ENCODE assay signal across 4 fruit fly cellular contexts in the genomic region with DNA sequence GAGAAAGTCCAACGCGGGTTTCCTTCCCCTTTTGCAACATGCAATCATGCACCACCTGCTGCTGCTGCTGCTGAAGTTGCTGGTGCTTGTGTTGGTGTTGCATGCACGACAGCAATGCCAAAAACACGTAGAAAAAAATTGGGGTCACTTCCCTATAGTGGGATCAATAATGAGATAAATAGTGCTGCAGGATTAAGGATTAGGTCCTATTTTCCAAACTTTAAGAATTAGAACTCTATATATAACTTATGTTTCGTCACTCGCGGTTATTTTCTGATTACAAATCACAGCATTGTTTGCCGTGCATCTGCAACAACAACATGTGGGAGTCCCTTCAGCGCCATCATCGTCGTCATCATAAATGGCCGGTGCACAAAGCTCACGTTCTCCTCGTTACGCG.
TF ChIP-seq lines count a peak whose summit lies in the region.

No protein-coding gene starts in this region.

- TF ChIP-seq CTCF in whole organism, embryonic (GFP tag; optimal IDR thresholded peaks at IDR 0.05; lab: Kevin White, UChicago): no peak

TF ChIP-seq in whole organism, embryonic, 481 proteins besides CTCF, POLR2A, EP300 and RAD21:
- peak in 1 of 2 experiments; percentile 49 for TF ChIP-seq bsh (GFP tag; optimal IDR thresholded peaks at IDR 0.05; lab: Kevin White, UChicago)
- peak; percentile 73 for TF ChIP-seq Drgx (GFP tag; IDR thresholded peaks at IDR 0.05; lab: Robert Waterston, UW)
- no peak for TF ChIP-seq Oaz (GFP tag; IDR thresholded peaks at IDR 0.05; lab: Robert Waterston, UW)
- no peak for TF ChIP-seq tap (tag; optimal IDR thresholded peaks at IDR 0.05; lab: Kevin White, UChicago)
- TF ChIP-seq CG10543 (GFP tag; optimal IDR thresholded peaks at IDR 0.05; lab: Kevin White, UChicago): no peak
- no peak for TF ChIP-seq CG2129 (GFP tag; IDR thresholded peaks at IDR 0.05; lab: Robert Waterston, UW; ENCODE audit: partially characterized antibody)
- TF ChIP-seq sens (GFP tag; lab: Kevin White, UChicago): peak; percentile 50

TF ChIP-seq in whole organism, prepupa, 60 proteins besides CTCF, POLR2A, EP300 and RAD21 (continues in another document):
- TF ChIP-seq CG6854 (GFP tag; optimal IDR thresholded peaks at IDR 0.05; lab: Kevin White, UChicago) (no peak), acj6 (GFP tag; optimal IDR thresholded peaks at IDR 0.05; lab: Kevin White, UChicago) (peak; percentile 56), Eip78C (GFP tag; lab: Kevin White, UChicago) (peak; percentile 77), CG8632 (GFP tag; optimal IDR thresholded peaks at IDR 0.05; lab: Kevin White, UChicago) (peak; percentile 15), CG9139 (GFP tag; optimal IDR thresholded peaks at IDR 0.05; lab: Kevin White, UChicago) (no peak), fkh (GFP tag; optimal IDR thresholded peaks at IDR 0.05; lab: Kevin White, UChicago) (no peak), CG16779 (tag; optimal IDR thresholded peaks at IDR 0.05; lab: Kevin White, UChicago) (no peak), topi (GFP tag; optimal IDR thresholded peaks at IDR 0.05; lab: Kevin White, UChicago) (peak; percentile 21), CG34406 (GFP tag; optimal IDR thresholded peaks at IDR 0.05; lab: Kevin White, UChicago) (no peak), CG4318 (GFP tag; optimal IDR thresholded peaks at IDR 0.05; lab: Kevin White, UChicago) (peak; percentile 44), achi (GFP tag; optimal IDR thresholded peaks at IDR 0.05; lab: Kevin White, UChicago) (peak; percentile 61), Hr39 (GFP tag; optimal IDR thresholded peaks at IDR 0.05; lab: Kevin White, UChicago) (peak; percentile 21), Sox14 (GFP tag; optimal IDR thresholded peaks at IDR 0.05; lab: Kevin White, UChicago) (peak; percentile 60), CG1621 (tag; optimal IDR thresholded peaks at IDR 0.05; lab: Kevin White, UChicago) (peak; percentile 44), Ets96B (tag; optimal IDR thresholded peaks at IDR 0.05; lab: Kevin White, UChicago) (peak; percentile 60), CG6792 (GFP tag; optimal IDR thresholded peaks at IDR 0.05; lab: Kevin White, UChicago) (peak; percentile 13), Sox15 (GFP tag; optimal IDR thresholded peaks at IDR 0.05; lab: Kevin White, UChicago) (no peak), CG11902 (GFP tag; optimal IDR thresholded peaks at IDR 0.05; lab: Kevin White, UChicago) (no peak), CG6276 (GFP tag; optimal IDR thresholded peaks at IDR 0.05; lab: Kevin White, UChicago) (peak; percentile 54), CG11762 (GFP tag; optimal IDR thresholded peaks at IDR 0.05; lab: Kevin White, UChicago; ENCODE audit: insufficient read depth) (peak; percentile 15), Eip75B (GFP tag; optimal IDR thresholded peaks at IDR 0.05; lab: Kevin White, UChicago) (peak; percentile 38), salr (GFP tag; optimal IDR thresholded peaks at IDR 0.05; lab: Kevin White, UChicago) (peak; percentile 40 to 63), ss (GFP tag; optimal IDR thresholded peaks at IDR 0.05; lab: Kevin White, UChicago) (peak; percentile 35 to 62), spab (GFP tag; optimal IDR thresholded peaks at IDR 0.05; lab: Kevin White, UChicago) (peak; percentile 33), svp (GFP tag; lab: Kevin White, UChicago) (peak; percentile 47), CG3919 (GFP tag; optimal IDR thresholded peaks at IDR 0.05; lab: Kevin White, UChicago) (peak; percentile 69), CG3032 (tag; optimal IDR thresholded peaks at IDR 0.05; lab: Kevin White, UChicago) (peak; percentile 52)

TF ChIP-seq in whole organism, pupa, 21 proteins besides CTCF, POLR2A, EP300 and RAD21:
- TF ChIP-seq CG8301 (tag; optimal IDR thresholded peaks at IDR 0.05; lab: Kevin White, UChicago): peak; percentile 76
- no peak for TF ChIP-seq gl (tag; optimal IDR thresholded peaks at IDR 0.05; lab: Kevin White, UChicago)
- TF ChIP-seq CG13204 (GFP tag; optimal IDR thresholded peaks at IDR 0.05; lab: Kevin White, UChicago): no peak
- peak; percentile 23; the same call in 1 of the 2 replicates for TF ChIP-seq CG12605 (GFP tag; IDR thresholded peaks at IDR 0.05; lab: Robert Waterston, UW)
- TF ChIP-seq CG15710 (tag; optimal IDR thresholded peaks at IDR 0.05; lab: Kevin White, UChicago): peak; percentile 49
- TF ChIP-seq CG10348 (GFP tag; IDR thresholded peaks at IDR 0.05; lab: Robert Waterston, UW): no peak
- peak; percentile 63 for TF ChIP-seq CG8159 (tag; optimal IDR thresholded peaks at IDR 0.05; lab: Kevin White, UChicago)
- no peak for TF ChIP-seq Snoo (tag; optimal IDR thresholded peaks at IDR 0.05; lab: Kevin White, UChicago)
- TF ChIP-seq CG4496 (GFP tag; IDR thresholded peaks at IDR 0.05; lab: Robert Waterston, UW): peak; percentile 78
- peak; percentile 42 for TF ChIP-seq CG9948 (tag; optimal IDR thresholded peaks at IDR 0.05; lab: Kevin White, UChicago)
- no peak for TF ChIP-seq rn (GFP tag; IDR thresholded peaks at IDR 0.05; lab: Robert Waterston, UW)
- no peak for TF ChIP-seq D1 (tag; optimal IDR thresholded peaks at IDR 0.05; lab: Kevin White, UChicago)
- peak; percentile 51 for TF ChIP-seq Pif1A (GFP tag; optimal IDR thresholded peaks at IDR 0.05; lab: Kevin White, UChicago)
- TF ChIP-seq CG34367 (tag; optimal IDR thresholded peaks at IDR 0.05; lab: Kevin White, UChicago): peak; percentile 35
- TF ChIP-seq Pif1B (GFP tag; optimal IDR thresholded peaks at IDR 0.05; lab: Kevin White, UChicago): peak; percentile 54
- TF ChIP-seq EcR (GFP tag; optimal IDR thresholded peaks at IDR 0.05; lab: Kevin White, UChicago): no peak
- peak; percentile 61 for TF ChIP-seq Ets98B (GFP tag; IDR thresholded peaks at IDR 0.05; lab: Robert Waterston, UW)
- peak; percentile 69 for TF ChIP-seq fd96Ca (GFP tag; IDR thresholded peaks at IDR 0.05; lab: Robert Waterston, UW)
- peak; percentile 81 for TF ChIP-seq CG14655 (GFP tag; optimal IDR thresholded peaks at IDR 0.05; lab: Kevin White, UChicago)
- peak; percentile 59 for TF ChIP-seq CG17806 (tag; optimal IDR thresholded peaks at IDR 0.05; lab: Kevin White, UChicago)
- peak; percentile 36; the same call in 1 of the 2 replicates for TF ChIP-seq CG32121 (GFP tag; IDR thresholded peaks at IDR 0.05; lab: Robert Waterston, UW)
TF ChIP-seq in whole organism, pupa: peak in this region for 14.

TF ChIP-seq in whole organism, wandering third instar larva, 38 proteins besides CTCF, POLR2A, EP300 and RAD21:
- TF ChIP-seq ey (GFP tag; optimal IDR thresholded peaks at IDR 0.05; lab: Kevin White, UChicago): peak; percentile 11
- TF ChIP-seq CG32264 (GFP tag; optimal IDR thresholded peaks at IDR 0.05; lab: Kevin White, UChicago): no peak
- no peak for TF ChIP-seq GATAd (GFP tag; optimal IDR thresholded peaks at IDR 0.05; lab: Kevin White, UChicago)
